Fruit fly (Drosophila melanogaster) whole organism, pupa: ENCODE results near the gene dgt2.
"Not testable (repeated sequence)": the region's sequence is repeated elsewhere in the genome, so short reads cannot be mapped to it uniquely, and the experiment has no call there.

Experiments
- CG12605 ChIP-seq: fragments of 200-800 bp; sonication (Bioruptor generic); IDR thresholded peaks from 2 replicates; pipeline ENCODE4 v1.3.6; 2022; ENCODE audit warnings: missing biosample characterization, missing genetic modification characterization
- CG13204 ChIP-seq: fragments of 200-800 bp; sonication (Bioruptor generic); optimal IDR thresholded peaks from 2 replicates; lab custom pipeline; 2018; ENCODE audit warnings: missing biosample characterization, mild to moderate bottlenecking, missing genetic modification characterization, moderate library complexity
- CG9948 ChIP-seq: fragments of 200-800 bp; sonication (Bioruptor generic); optimal IDR thresholded peaks from 2 replicates; lab custom pipeline; 2018; ENCODE audit warnings: missing biosample characterization, mild to moderate bottlenecking, missing genetic modification characterization, moderate library complexity
- Snoo ChIP-seq: fragments of 200-800 bp; sonication (Bioruptor generic); optimal IDR thresholded peaks from 3 replicates; lab custom pipeline; 2017; ENCODE audit warnings: missing biosample characterization, mild to moderate bottlenecking, missing genetic modification characterization, inconsistent platforms
- gl ChIP-seq: fragments of 200-800 bp; sonication (Bioruptor generic); optimal IDR thresholded peaks from 2 replicates; lab custom pipeline; 2018; ENCODE audit warnings: missing biosample characterization, mild to moderate bottlenecking, missing genetic modification characterization

DNA sequence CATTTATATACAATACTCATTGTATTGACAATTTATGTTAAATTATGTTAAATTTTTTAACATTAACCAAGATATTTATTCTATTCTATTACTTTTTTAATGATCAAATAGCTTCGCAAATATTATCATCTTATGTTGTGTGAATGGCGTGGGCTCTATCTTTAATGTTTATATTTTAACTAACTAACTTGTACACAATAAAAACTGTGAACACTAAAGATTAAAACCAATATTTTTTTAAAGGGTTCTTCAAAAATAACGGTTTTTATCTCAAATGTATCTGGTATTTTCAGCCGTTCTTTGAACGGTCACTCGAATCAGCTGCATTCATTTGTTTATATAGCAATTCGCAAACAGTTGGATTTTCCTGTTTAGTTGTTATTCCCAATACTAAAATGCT, 6.8 kb downstream of the dgt2 start, which contains the start of gene Ada1-1:
- not testable (repeated sequence) for TF ChIP-seq CG12605 (GFP tag; lab: Robert Waterston, UW); Snoo; CG9948 (tag; lab: Kevin White, UChicago); gl (tag; lab: Kevin White, UChicago); CG13204
